Worm (Caenorhabditis elegans) whole organism, mixed stage, embryonic: ENCODE results near the gene B0334.13.

Experiments
- ceh-39 ChIP-seq: fragments of 150-350 bp; optimal IDR thresholded peaks from 2 replicates; lab custom pipeline; 2014; ENCODE audit warnings: missing biosample characterization, missing genetic modification characterization
- elt-3 ChIP-seq: fragments of 150-350 bp; optimal IDR thresholded peaks from 2 replicates; lab custom pipeline; 2014; ENCODE audit warnings: missing biosample characterization, missing genetic modification characterization
- mep-1 ChIP-seq: fragments of 150-350 bp; optimal IDR thresholded peaks from 2 replicates; lab custom pipeline; 2017; ENCODE audit warnings: missing biosample characterization, missing genetic modification reagents, missing genetic modification characterization, inconsistent platforms
- snpc-4 ChIP-seq: fragments of 150-350 bp; optimal IDR thresholded peaks from 2 replicates; lab custom pipeline; 2014; ENCODE audit warnings: missing biosample characterization, missing genetic modification characterization

DNA sequence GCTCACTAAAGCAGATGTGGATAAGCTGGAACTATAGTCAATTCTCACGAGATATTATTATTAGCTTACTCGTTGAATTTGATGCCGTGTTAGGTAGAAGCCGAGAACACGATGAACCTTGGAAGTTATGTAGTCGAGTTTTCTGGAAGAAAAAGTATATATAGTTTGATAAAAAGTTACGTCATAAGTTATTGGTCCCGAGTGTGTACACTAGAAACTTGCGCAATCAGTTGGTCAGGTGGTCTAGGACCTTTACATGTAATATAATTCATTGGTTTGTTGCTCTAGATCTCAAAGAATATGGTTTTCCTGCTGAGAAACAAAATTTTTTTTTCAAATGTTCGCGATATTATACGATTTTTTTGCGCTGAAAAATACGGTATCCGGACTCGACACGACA, 47.8 kb downstream of the B0334.13 start:
- TF ChIP-seq snpc-4 (tag; lab: Kevin White, UChicago): no peak
- no peak for TF ChIP-seq ceh-39
- no peak for TF ChIP-seq mep-1 (tag; lab: Kevin White, UChicago)
- TF ChIP-seq elt-3 (tag; lab: Kevin White, UChicago): no peak
